Worm (Caenorhabditis elegans) whole organism, L4/young adult: ENCODE data around the gene T06E6.10.

Experiments
- W03F9.2 ChIP-seq: fragments of 150-350 bp; optimal IDR thresholded peaks from 2 replicates; lab custom pipeline; 2014; ENCODE audit warnings: missing biosample characterization, missing genetic modification characterization
- dao-5 ChIP-seq: sonication (generic microtip); optimal IDR thresholded peaks from 2 replicates; lab custom pipeline; 2016; ENCODE audit warnings: missing genotype, missing genetic modification characterization, moderate library complexity, missing compliant biosample characterization
- him-1 ChIP-seq: sonication (generic microtip); optimal IDR thresholded peaks from 2 replicates; lab custom pipeline; 2016; ENCODE audit warnings: missing genotype, missing genetic modification reagents, missing genetic modification characterization, missing compliant biosample characterization

ce11 chrV:15443708-15444107 lies 25.8 kb downstream of the T06E6.10 start, which contains the start of gene T26H5.10:
- no peak for TF ChIP-seq dao-5
- no peak for TF ChIP-seq him-1
- no peak for TF ChIP-seq W03F9.2 (tag; lab: Kevin White, UChicago)
